Worm (Caenorhabditis elegans) whole organism, L3 larva: ENCODE results near the gene fbxa-184.

Experiments used
- aly-2 ChIP-seq: fragments of 150-350 bp; optimal IDR thresholded peaks from 2 replicates; lab custom pipeline; 2014; ENCODE audit warnings: missing biosample characterization, missing genetic modification characterization
- ceh-16 ChIP-seq: sonication (generic microtip); optimal IDR thresholded peaks from 2 replicates; lab custom pipeline; 2017; ENCODE audit warnings: missing biosample characterization, missing genetic modification characterization
- ceh-82 ChIP-seq: fragments of 150-350 bp; optimal IDR thresholded peaks from 2 replicates; lab custom pipeline; 2014; ENCODE audit warnings: missing biosample characterization, missing genetic modification characterization
- daf-12 ChIP-seq: fragments of 150-350 bp; optimal IDR thresholded peaks from 2 replicates; lab custom pipeline; 2014; ENCODE audit warnings: missing biosample characterization, missing genetic modification reagents, missing genetic modification characterization
- elt-1 ChIP-seq: fragments of 150-350 bp; optimal IDR thresholded peaks from 2 replicates; lab custom pipeline; 2014; ENCODE audit warnings: missing biosample characterization, missing genetic modification characterization
- elt-3 ChIP-seq, 3 experiments: fragments of 150-350 bp in 1 of 3; sonication (generic microtip) in 2 of 3; optimal IDR thresholded peaks; 2 replicates in 2 of 3; 4 replicates in 1 of 3; lab custom pipeline; 2014 to 2017; ENCODE audit warnings: missing biosample characterization in 3 of 3, missing genetic modification characterization in 3 of 3
- jun-1 ChIP-seq: fragments of 150-350 bp; optimal IDR thresholded peaks from 2 replicates; lab custom pipeline; 2014; ENCODE audit warnings: missing biosample characterization, missing genetic modification reagents, missing genetic modification characterization
- lin-39 ChIP-seq: fragments of 150-350 bp; optimal IDR thresholded peaks from 2 replicates; lab custom pipeline; 2018; ENCODE audit warnings: missing biosample characterization, missing genetic modification reagents, missing genetic modification characterization
- nhr-23 ChIP-seq: fragments of 150-350 bp; optimal IDR thresholded peaks from 2 replicates; lab custom pipeline; 2014; ENCODE audit warnings: missing biosample characterization, missing genetic modification reagents, missing genetic modification characterization
- nhr-76 ChIP-seq: fragments of 150-350 bp; sonication (generic microtip); optimal IDR thresholded peaks from 5 replicates; lab custom pipeline; 2014; ENCODE audit warnings: missing biosample characterization, missing genetic modification characterization
- skn-1 ChIP-seq: fragments of 150-350 bp; optimal IDR thresholded peaks from 2 replicates; lab custom pipeline; 2014; ENCODE audit warnings: missing biosample characterization, missing genetic modification characterization
- tbx-2 ChIP-seq: sonication (generic microtip); optimal IDR thresholded peaks from 2 replicates; lab custom pipeline; 2016; ENCODE audit warnings: mild to moderate bottlenecking, missing genetic modification characterization, missing compliant biosample characterization
- unc-62 ChIP-seq: fragments of 150-350 bp; sonication (generic microtip); optimal IDR thresholded peaks from 4 replicates; lab custom pipeline; 2014; ENCODE audit warnings: missing biosample characterization, missing genetic modification reagents, missing genetic modification characterization

DNA sequence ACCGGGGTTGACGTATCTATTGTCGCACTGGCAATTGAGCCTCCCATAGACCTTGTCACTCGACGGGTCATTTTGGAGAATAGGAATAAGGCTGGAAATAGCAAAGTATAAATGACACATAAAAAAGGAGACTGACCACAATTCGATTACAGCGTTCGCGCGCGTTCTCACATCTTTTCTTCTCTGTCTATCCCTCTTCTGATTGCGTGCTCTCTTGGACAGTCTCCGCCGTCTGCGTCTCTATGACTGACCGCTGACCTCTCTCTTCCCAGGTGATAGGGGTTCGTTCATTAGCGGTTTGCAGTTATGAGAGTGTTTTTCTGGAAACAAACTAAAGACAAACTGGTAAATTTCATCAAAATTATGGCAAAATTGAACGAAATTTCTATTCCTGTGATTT is 26.3 kb downstream of the fbxa-184 start, which contains the start of gene ceh-83:
- TF ChIP-seq tbx-2 (tag; lab: Kevin White, UChicago) (no peak), lin-39 (tag; lab: Kevin White, UChicago) (no peak), aly-2 (tag; lab: Kevin White, UChicago) (no peak), ceh-16 (tag; lab: Kevin White, UChicago) (no peak), elt-1 (no peak), daf-12 (tag; lab: Kevin White, UChicago) (no peak), ceh-82 (tag; lab: Kevin White, UChicago) (no peak), elt-3 (tag; optimal IDR thresholded peaks at IDR 0.05; lab: Kevin White, UChicago) (no peak), jun-1 (no peak), nhr-23 (tag; lab: Kevin White, UChicago) (no peak), skn-1 (no peak), unc-62 (GFP tag; lab: Kevin White, UChicago) (no peak), nhr-76 (tag; lab: Kevin White, UChicago) (no peak)
